Worm (Caenorhabditis elegans) whole organism, L4 larva: Measurements from ENCODE around the gene C15F1.1.

Source experiments
- D1046.2 ChIP-seq: fragments of 200-800 bp; sonication (Bioruptor generic); IDR thresholded peaks from 2 replicates; pipeline ENCODE4 v1.3.6; 2022; ENCODE audit warnings: missing genetic modification characterization, missing compliant biosample characterization
- F10B5.3 ChIP-seq: sonication (generic microtip); optimal IDR thresholded peaks from 2 replicates; lab custom pipeline; 2016; ENCODE audit warnings: mild to moderate bottlenecking, missing genetic modification characterization, missing compliant biosample characterization
- F26F4.8 ChIP-seq: fragments of 200-800 bp; sonication (Bioruptor generic); conservative IDR thresholded peaks from 2 replicates; pipeline ENCODE4 v1.3.6; 2022; ENCODE audit warnings: missing genetic modification characterization, missing compliant biosample characterization
- R02D3.7 ChIP-seq: fragments of 150-350 bp; sonication (generic microtip); optimal IDR thresholded peaks from 3 replicates; lab custom pipeline; 2014; ENCODE audit warnings: missing biosample characterization, missing genetic modification characterization
- T20F7.1 ChIP-seq: fragments of 200-800 bp; sonication (Bioruptor generic); optimal IDR thresholded peaks from 2 replicates; lab custom pipeline; 2018; ENCODE audit warnings: mild to moderate bottlenecking, missing genetic modification characterization, missing compliant biosample characterization
- Y5F2A.4 ChIP-seq: fragments of 200-800 bp; sonication (Bioruptor generic); optimal IDR thresholded peaks from 2 replicates; lab custom pipeline; 2018; ENCODE audit warnings: mild to moderate bottlenecking, missing genetic modification characterization, missing compliant biosample characterization
- Y75B8A.6 ChIP-seq: fragments of 200-800 bp; sonication (Bioruptor generic); IDR thresholded peaks from 2 replicates; pipeline ENCODE4 v1.3.6; 2022; ENCODE audit warnings: missing genetic modification reagents, missing genetic modification characterization, missing compliant biosample characterization
- aha-1 ChIP-seq: fragments of 150-350 bp; peaks from one replicate; lab custom pipeline; 2014; ENCODE audit warnings: missing biosample characterization, missing genetic modification characterization
- aly-2 ChIP-seq: sonication (generic microtip); optimal IDR thresholded peaks from 2 replicates; lab custom pipeline; 2018; ENCODE audit warnings: missing biosample characterization, missing genetic modification characterization
- arid-1 ChIP-seq: fragments of 200-800 bp; sonication (Bioruptor generic); conservative IDR thresholded peaks from 2 replicates; pipeline ENCODE4 v1.3.6; 2022; ENCODE audit warnings: missing genetic modification reagents, missing genetic modification characterization, missing compliant biosample characterization
- ceh-20 ChIP-seq: fragments of 200-800 bp; sonication (Bioruptor generic); IDR thresholded peaks from 2 replicates; pipeline ENCODE4 v1.3.6; 2022; ENCODE audit warnings: missing genetic modification reagents, missing genetic modification characterization, missing compliant biosample characterization
- ceh-28 ChIP-seq: fragments of 150-350 bp; optimal IDR thresholded peaks from 2 replicates; lab custom pipeline; 2014; ENCODE audit warnings: missing biosample characterization, missing genetic modification reagents, missing genetic modification characterization
- ceh-82 ChIP-seq: sonication (generic microtip); optimal IDR thresholded peaks from 2 replicates; lab custom pipeline; 2017; ENCODE audit warnings: missing biosample characterization, missing genetic modification characterization
- daf-12 ChIP-seq: fragments of 150-350 bp; optimal IDR thresholded peaks from 2 replicates; lab custom pipeline; 2014; ENCODE audit warnings: missing biosample characterization, missing genetic modification reagents, missing genetic modification characterization
- daf-16 ChIP-seq, 3 experiments: sonication (generic microtip); optimal IDR thresholded peaks; 2 replicates each; lab custom pipeline; 2016 to 2017; ENCODE audit warnings: missing genetic modification characterization in 3 of 3, missing genetic modification reagents in 3 of 3, mild to moderate bottlenecking in 2 of 3, missing compliant biosample characterization in 2 of 3, missing biosample characterization in 1 of 3, moderate library complexity in 1 of 3
- dmd-6 ChIP-seq: fragments of 200-800 bp; sonication (Bioruptor generic); IDR thresholded peaks from 2 replicates; pipeline ENCODE4 v1.3.6; 2022; ENCODE audit warnings: missing genetic modification reagents, missing genetic modification characterization, missing compliant biosample characterization
- dmd-8 ChIP-seq: fragments of 200-800 bp; sonication (Bioruptor generic); IDR thresholded peaks from 2 replicates; pipeline ENCODE4 v1.3.6; 2022; ENCODE audit warnings: missing genetic modification characterization, missing compliant biosample characterization
- dmd-9 ChIP-seq: fragments of 200-800 bp; sonication (Bioruptor generic); IDR thresholded peaks from 2 replicates; pipeline ENCODE4 v1.3.6; 2022; ENCODE audit warnings: missing genetic modification reagents, missing genetic modification characterization, missing compliant biosample characterization
- dpl-1 ChIP-seq: fragments of 150-350 bp; optimal IDR thresholded peaks from 2 replicates; lab custom pipeline; 2014; ENCODE audit warnings: missing biosample characterization, missing genetic modification reagents, missing genetic modification characterization
- dve-1 ChIP-seq: sonication (generic microtip); optimal IDR thresholded peaks from 2 replicates; lab custom pipeline; 2017; ENCODE audit warnings: antibody characterized with exemption, mild to moderate bottlenecking, missing genetic modification characterization, missing compliant biosample characterization; ENCODE audit not compliant: insufficient read depth
- egl-43 ChIP-seq: fragments of 200-800 bp; sonication (Bioruptor generic); IDR thresholded peaks from 2 replicates; pipeline ENCODE4 v1.3.6; 2022; ENCODE audit warnings: missing genetic modification reagents, missing genetic modification characterization, missing compliant biosample characterization
- gei-8 ChIP-seq: fragments of 200-800 bp; sonication (Bioruptor generic); optimal IDR thresholded peaks from 2 replicates; lab custom pipeline; 2018; ENCODE audit warnings: mild to moderate bottlenecking, missing genetic modification characterization, missing compliant biosample characterization
- hif-1 ChIP-seq, 2 experiments: sonication (generic microtip); optimal IDR thresholded peaks; 2 replicates each; lab custom pipeline; 2016 to 2017; ENCODE audit warnings: missing compliant biosample characterization in 2 of 2, missing genetic modification characterization in 2 of 2, missing genetic modification reagents in 2 of 2, missing genotype in 2 of 2, mild to moderate bottlenecking in 1 of 2
- hmg-1.1 ChIP-seq: fragments of 200-800 bp; sonication (Bioruptor generic); IDR thresholded peaks from 2 replicates; pipeline ENCODE4 v1.3.6; 2022; ENCODE audit warnings: missing genetic modification reagents, missing genetic modification characterization, missing compliant biosample characterization
- lin-15B ChIP-seq: fragments of 150-350 bp; sonication (generic microtip); optimal IDR thresholded peaks from 3 replicates; lab custom pipeline; 2014; ENCODE audit warnings: missing biosample characterization, missing genetic modification characterization
- lin-29 ChIP-seq: fragments of 200-800 bp; sonication (Bioruptor generic); IDR thresholded peaks from 2 replicates; pipeline ENCODE4 v1.3.6; 2022; ENCODE audit warnings: missing genetic modification reagents, missing genetic modification characterization, missing compliant biosample characterization
- madf-9 ChIP-seq: fragments of 200-800 bp; sonication (Bioruptor generic); conservative IDR thresholded peaks from 2 replicates; pipeline ENCODE4 v1.3.6; 2022; ENCODE audit warnings: missing genetic modification reagents, missing genetic modification characterization, missing compliant biosample characterization
- mxl-2 ChIP-seq: fragments of 200-800 bp; sonication (Bioruptor generic); conservative IDR thresholded peaks from 2 replicates; pipeline ENCODE4 v1.3.6; 2022; ENCODE audit warnings: missing genetic modification reagents, missing genetic modification characterization, missing compliant biosample characterization
- nhr-10 ChIP-seq: fragments of 150-350 bp; optimal IDR thresholded peaks from 2 replicates; lab custom pipeline; 2014; ENCODE audit warnings: missing biosample characterization, missing genetic modification characterization
- nhr-102 ChIP-seq: sonication (generic microtip); optimal IDR thresholded peaks from 2 replicates; lab custom pipeline; 2016; ENCODE audit warnings: mild to moderate bottlenecking, missing genetic modification characterization, moderate library complexity, missing compliant biosample characterization
- nhr-111 ChIP-seq: fragments of 200-800 bp; sonication (Bioruptor generic); optimal IDR thresholded peaks from 2 replicates; lab custom pipeline; 2018; ENCODE audit warnings: mild to moderate bottlenecking, missing genetic modification characterization, missing compliant biosample characterization
- nhr-25 ChIP-seq: sonication (generic microtip); optimal IDR thresholded peaks from 2 replicates; lab custom pipeline; 2017; ENCODE audit warnings: missing genetic modification characterization, mild to moderate bottlenecking, missing compliant biosample characterization, antibody characterized with exemption, moderate library complexity, borderline replicate concordance; ENCODE audit not compliant: insufficient read depth
- nhr-41 ChIP-seq: fragments of 200-800 bp; sonication (Bioruptor generic); IDR thresholded peaks from 2 replicates; pipeline ENCODE4 v1.3.6; 2022; ENCODE audit warnings: missing genetic modification reagents, missing genetic modification characterization, missing compliant biosample characterization
- nhr-42 ChIP-seq: fragments of 200-800 bp; sonication (Bioruptor generic); IDR thresholded peaks from 2 replicates; pipeline ENCODE4 v1.3.6; 2022; ENCODE audit warnings: missing genetic modification characterization, missing compliant biosample characterization
- nhr-48 ChIP-seq: sonication (generic microtip); optimal IDR thresholded peaks from 2 replicates; lab custom pipeline; 2016; ENCODE audit warnings: mild to moderate bottlenecking, missing genetic modification characterization, missing compliant biosample characterization
- nhr-76 ChIP-seq: fragments of 150-350 bp; optimal IDR thresholded peaks from 2 replicates; lab custom pipeline; 2014; ENCODE audit warnings: missing biosample characterization, missing genetic modification characterization
- nhr-77 ChIP-seq: fragments of 150-350 bp; optimal IDR thresholded peaks from 2 replicates; lab custom pipeline; 2014; ENCODE audit warnings: missing biosample characterization, missing genetic modification characterization
- pha-4 ChIP-seq, 2 experiments: fragments of 150-350 bp in 1 of 2; fragments of 200-800 bp in 1 of 2; sonication (Bioruptor generic) in 1 of 2; IDR thresholded peaks in 1 of 2; optimal IDR thresholded peaks in 1 of 2; 2 replicates each; pipeline versions ENCODE4 v1.3.6 to Lab custom; 2014 to 2022; ENCODE audit warnings: missing genetic modification characterization in 2 of 2, missing genetic modification reagents in 2 of 2, missing biosample characterization in 1 of 2, missing compliant biosample characterization in 1 of 2
- saeg-2 ChIP-seq: fragments of 200-800 bp; sonication (Bioruptor generic); IDR thresholded peaks from 2 replicates; pipeline ENCODE4 v1.3.6; 2022; ENCODE audit warnings: missing genetic modification reagents, missing genetic modification characterization, missing compliant biosample characterization
- snpc-1.2 ChIP-seq: fragments of 200-800 bp; sonication (Bioruptor generic); IDR thresholded peaks from 2 replicates; pipeline ENCODE4 v1.3.6; 2022; ENCODE audit warnings: missing genetic modification reagents, missing genetic modification characterization, missing compliant biosample characterization
- spr-3 ChIP-seq: fragments of 200-800 bp; sonication (Bioruptor generic); optimal IDR thresholded peaks from 2 replicates; lab custom pipeline; 2018; ENCODE audit warnings: mild to moderate bottlenecking, missing genetic modification characterization, missing compliant biosample characterization
- tag-97 ChIP-seq: fragments of 200-800 bp; sonication (Bioruptor generic); IDR thresholded peaks from 2 replicates; pipeline ENCODE4 v1.3.6; 2022; ENCODE audit warnings: missing genetic modification characterization, missing compliant biosample characterization
- tra-1 ChIP-seq: fragments of 200-800 bp; sonication (Bioruptor generic); IDR thresholded peaks from 2 replicates; pipeline ENCODE4 v1.3.6; 2022; ENCODE audit warnings: missing genetic modification reagents, missing genetic modification characterization, missing compliant biosample characterization
- unc-130 ChIP-seq: sonication (generic microtip); optimal IDR thresholded peaks from 2 replicates; lab custom pipeline; 2016; ENCODE audit warnings: missing genetic modification reagents, missing genetic modification characterization, missing compliant biosample characterization
- vab-7 ChIP-seq: fragments of 200-800 bp; sonication (Bioruptor generic); IDR thresholded peaks from 2 replicates; pipeline ENCODE4 v1.3.6; 2022; ENCODE audit warnings: missing genetic modification reagents, missing genetic modification characterization, missing compliant biosample characterization
- zip-11 ChIP-seq: fragments of 200-800 bp; sonication (Bioruptor generic); IDR thresholded peaks from 2 replicates; pipeline ENCODE4 v1.3.6; 2022; ENCODE audit warnings: missing genetic modification characterization, missing compliant biosample characterization
- ztf-11 ChIP-seq: fragments of 150-350 bp; optimal IDR thresholded peaks from 2 replicates; lab custom pipeline; 2014; ENCODE audit warnings: missing biosample characterization, missing genetic modification characterization

C15F1.1 gene

DNA sequence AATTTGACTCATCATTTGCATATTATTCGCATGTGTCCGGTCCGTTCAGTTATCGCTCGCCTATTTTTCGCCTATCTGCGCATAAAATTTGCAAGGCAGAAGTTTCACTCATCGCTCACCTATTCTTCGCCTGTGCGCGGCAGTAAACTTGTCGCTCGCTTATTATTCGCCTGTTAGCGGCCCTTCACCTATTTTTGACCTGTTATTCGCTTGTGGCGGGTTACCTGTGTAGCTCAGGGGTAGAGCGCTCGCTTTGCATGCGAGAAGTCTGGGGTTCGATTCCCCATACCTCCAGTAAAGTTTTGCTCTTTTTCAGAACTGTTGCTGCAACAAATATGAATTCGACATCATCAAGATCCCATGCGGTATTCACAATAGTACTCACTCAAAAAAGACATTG is 11.7 kb downstream of the C15F1.1 start (continued):
- TF ChIP-seq madf-9 (GFP tag; lab: Robert Waterston, UW) (peak; percentile 86), aha-1 (peak; percentile 29)

DNA sequence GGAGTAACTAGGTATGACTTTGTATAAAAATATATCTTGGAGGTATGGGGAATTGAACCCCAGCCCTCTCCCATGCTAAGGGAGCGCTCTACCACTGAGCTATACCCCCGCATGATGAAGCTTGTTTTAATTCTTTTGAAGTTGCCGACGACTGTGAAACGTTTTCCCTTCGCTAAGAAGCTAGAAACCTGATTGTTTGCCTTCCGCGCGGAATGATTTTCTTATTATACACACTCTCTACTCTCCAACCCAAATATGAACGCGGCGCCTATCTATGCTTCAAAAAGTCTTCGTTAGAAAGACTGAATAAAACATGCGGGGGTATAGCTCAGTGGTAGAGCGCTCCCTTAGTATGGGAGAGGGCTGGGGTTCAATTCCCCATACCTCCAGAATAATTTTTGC is 13.3 kb downstream of the C15F1.1 start:
- peak; percentile 49; the same call in 1 of the 2 replicates for TF ChIP-seq hmg-1.1 (GFP tag; lab: Robert Waterston, UW)
- no peak; the same call in 1 of the 2 replicates for TF ChIP-seq nhr-41 (GFP tag; lab: Robert Waterston, UW)
- no peak for TF ChIP-seq lin-29
- no peak; the same call in 1 of the 2 replicates for TF ChIP-seq dmd-8 (GFP tag; lab: Robert Waterston, UW)
- TF ChIP-seq ceh-82 (tag; lab: Kevin White, UChicago): no peak
- no peak for TF ChIP-seq unc-130 (GFP tag; lab: Kevin White, UChicago)
- no peak for TF ChIP-seq aha-1
- TF ChIP-seq ceh-20: 0 out of 2 replicates have a peak, but pooled peaks have one; percentile 24
- peak; percentile 73 for TF ChIP-seq spr-3 (GFP tag; lab: Kevin White, UChicago)
- no peak for TF ChIP-seq gei-8
- no peak for TF ChIP-seq R02D3.7 (tag; lab: Kevin White, UChicago)
- no peak; the same call in 1 of the 2 replicates for TF ChIP-seq vab-7 (GFP tag; lab: Robert Waterston, UW)
- no peak for TF ChIP-seq ztf-11 (tag; lab: Kevin White, UChicago)
- TF ChIP-seq nhr-48 (tag; lab: Kevin White, UChicago): peak; percentile 58
- TF ChIP-seq dve-1 (tag; lab: Kevin White, UChicago): no peak
- TF ChIP-seq daf-16 (GFP tag; optimal IDR thresholded peaks at IDR 0.05; lab: Kevin White, UChicago): peak; percentile 26 to 64
- no peak for TF ChIP-seq daf-16 (tag; optimal IDR thresholded peaks at IDR 0.05; lab: Kevin White, UChicago)
- peak; percentile 60 for TF ChIP-seq Y5F2A.4
- TF ChIP-seq tra-1 (GFP tag; lab: Robert Waterston, UW): no peak
- peak; percentile 16 for TF ChIP-seq nhr-111 (GFP tag; lab: Kevin White, UChicago)
- TF ChIP-seq snpc-1.2 (GFP tag; lab: Robert Waterston, UW): peak; percentile 64; the same call in 1 of the 2 replicates
- TF ChIP-seq nhr-77: no peak
- 0 out of 2 replicates have a peak, but pooled peaks have one; percentile 7 for TF ChIP-seq D1046.2 (GFP tag; lab: Robert Waterston, UW)
- TF ChIP-seq F26F4.8: 0 out of 2 replicates have a peak, but pooled peaks have one; percentile 44
- no peak for TF ChIP-seq nhr-10 (tag; lab: Kevin White, UChicago)
- no peak for TF ChIP-seq daf-12 (tag; lab: Kevin White, UChicago)
- TF ChIP-seq Y75B8A.6 (GFP tag; lab: Robert Waterston, UW): no peak
- peak; percentile 47 for TF ChIP-seq nhr-102
- TF ChIP-seq nhr-25 (tag; lab: Kevin White, UChicago): no peak
- TF ChIP-seq dpl-1 (GFP tag; lab: Kevin White, UChicago): no peak
- TF ChIP-seq arid-1 (GFP tag; lab: Robert Waterston, UW): peak; percentile 41; the same call in 1 of the 2 replicates
- no peak for TF ChIP-seq saeg-2
- TF ChIP-seq pha-4 (GFP tag; IDR thresholded peaks at IDR 0.05; lab: Robert Waterston, UW): peak; percentile 86
- no peak for TF ChIP-seq pha-4 (tag; optimal IDR thresholded peaks at IDR 0.05; lab: Kevin White, UChicago)
- no peak for TF ChIP-seq aly-2
- TF ChIP-seq egl-43 (GFP tag; lab: Robert Waterston, UW): peak; percentile 83
- TF ChIP-seq lin-15B: no peak
- TF ChIP-seq hif-1 (tag; optimal IDR thresholded peaks at IDR 0.05; lab: Kevin White, UChicago): no peak
- TF ChIP-seq nhr-42: peak; percentile 54; the same call in 1 of the 2 replicates
- TF ChIP-seq zip-11 (GFP tag; lab: Robert Waterston, UW): no peak
- peak; percentile 21; the same call in 1 of the 2 replicates for TF ChIP-seq dmd-6
- no peak for TF ChIP-seq nhr-76 (tag; lab: Kevin White, UChicago)
- TF ChIP-seq madf-9 (GFP tag; lab: Robert Waterston, UW): peak; percentile 81
- TF ChIP-seq tag-97 (GFP tag; lab: Robert Waterston, UW): no peak
- TF ChIP-seq dmd-9: 0 out of 2 replicates have a peak, but pooled peaks have one; percentile 60
- TF ChIP-seq F10B5.3 (tag; lab: Kevin White, UChicago): no peak
- TF ChIP-seq ceh-28 (tag; lab: Kevin White, UChicago): no peak
- no peak for TF ChIP-seq mxl-2 (GFP tag; lab: Robert Waterston, UW)
- TF ChIP-seq T20F7.1 (GFP tag; lab: Kevin White, UChicago): peak; percentile 43
